Fruit fly (Drosophila melanogaster) whole organism, embryonic: ENCODE results near the gene CG43367.
A peak's percentile ranks its signal among the peaks of the same experiment; 100 is the strongest.

Experiments
- CG3838 ChIP-seq: fragments of 200-800 bp; sonication (Bioruptor generic); optimal IDR thresholded peaks from 3 replicates; lab custom pipeline; 2016; ENCODE audit warnings: missing biosample characterization, missing genetic modification characterization
- CG6791 ChIP-seq: fragments of 200-800 bp; sonication (Bioruptor generic); IDR thresholded peaks from 3 replicates; pipeline ENCODE4 v1.3.6; 2022; ENCODE audit warnings: missing biosample characterization, missing genetic modification characterization; ENCODE audit not compliant: partially characterized antibody
- ERR ChIP-seq: fragments of 200-800 bp; sonication (Bioruptor generic); optimal IDR thresholded peaks from 2 replicates; lab custom pipeline; 2016; ENCODE audit warnings: missing biosample characterization, missing genetic modification characterization
- NfI ChIP-seq: fragments of 200-800 bp; sonication (Bioruptor generic); optimal IDR thresholded peaks from 3 replicates; lab custom pipeline; 2018; ENCODE audit warnings: missing biosample characterization, mild to moderate bottlenecking, missing genetic modification characterization, moderate library complexity
- Sin3A ChIP-seq: fragments of >200 bp; optimal IDR thresholded peaks from 2 replicates; lab custom pipeline; 2018
- ci ChIP-seq: fragments of 200-800 bp; sonication (Bioruptor generic); IDR thresholded peaks from 3 replicates; pipeline ENCODE4 v1.3.6; 2022; ENCODE audit warnings: missing biosample characterization, missing genetic modification characterization
- nerfin-1 ChIP-seq: fragments of 200-800 bp; sonication (Bioruptor generic); optimal IDR thresholded peaks from 3 replicates; lab custom pipeline; 2019; ENCODE audit warnings: missing biosample characterization, mild to moderate bottlenecking, missing genetic modification characterization, moderate library complexity
- psq ChIP-seq: fragments of 200-800 bp; sonication (Bioruptor generic); optimal IDR thresholded peaks from 2 replicates; lab custom pipeline; 2017; ENCODE audit warnings: missing biosample characterization, missing genetic modification characterization
- sc ChIP-seq, 3 experiments: fragments of >200 bp in 2 of 3; fragments of 200-800 bp in 1 of 3; sonication (Bioruptor generic) in 1 of 3; optimal IDR thresholded peaks; 2 replicates in 2 of 3; 3 replicates in 1 of 3; lab custom pipeline; 2017; ENCODE audit warnings: mild to moderate bottlenecking in 1 of 3, missing biosample characterization in 1 of 3, missing genetic modification characterization in 1 of 3, missing genetic modification reagents in 1 of 3
- so ChIP-seq: fragments of 200-800 bp; sonication (Bioruptor generic); IDR thresholded peaks from 3 replicates; pipeline ENCODE4 v1.3.6; 2022; ENCODE audit warnings: missing biosample characterization, missing genetic modification characterization
- sob ChIP-seq: fragments of 200-800 bp; sonication (Bioruptor generic); IDR thresholded peaks from 2 replicates; pipeline ENCODE4 v1.3.6; 2022; ENCODE audit warnings: missing biosample characterization, missing genetic modification characterization

- TF ChIP-seq psq (GFP tag; lab: Kevin White, UChicago) (no peak), so (no peak), Sin3A (lab: Kevin White, UChicago) (no peak), ERR (GFP tag; lab: Kevin White, UChicago) (no peak), CG3838 (GFP tag; lab: Kevin White, UChicago) (no peak), nerfin-1 (tag; lab: Kevin White, UChicago) (peak; percentile 78), sob (GFP tag; lab: Robert Waterston, UW) (no peak), CG6791 (GFP tag; lab: Robert Waterston, UW) (no peak), NfI (no peak), sc (optimal IDR thresholded peaks at IDR 0.05; lab: Kevin White, UChicago) (no peak), sc (GFP tag; optimal IDR thresholded peaks at IDR 0.05; lab: Kevin White, UChicago) (no peak), ci (GFP tag; lab: Robert Waterston, UW) (no peak)
Measured at dm6 chr3L:4185259-4185658, 8.5 kb upstream of the CG43367 start.
